Fruit fly (Drosophila melanogaster) whole organism, embryonic: ENCODE measurements around the gene ALiX.

ENCODE experiments used
- Adf1 ChIP-seq: fragments of 200-800 bp; sonication (Bioruptor generic); IDR thresholded peaks from 2 replicates; pipeline ENCODE4 v1.3.6; 2022; ENCODE audit warnings: missing biosample characterization, missing genetic modification characterization
- Atf6 ChIP-seq: fragments of 200-800 bp; sonication (Bioruptor generic); IDR thresholded peaks from 2 replicates; pipeline ENCODE4 v1.3.6; 2022; ENCODE audit warnings: missing biosample characterization, missing genetic modification characterization
- CG10209 ChIP-seq: fragments of 200-800 bp; sonication (Bioruptor generic); optimal IDR thresholded peaks from 3 replicates; lab custom pipeline; 2017; ENCODE audit warnings: missing biosample characterization, mild to moderate bottlenecking, missing genetic modification characterization, missing genetic modification reagents
- CG10366 ChIP-seq: fragments of 200-800 bp; sonication (Bioruptor generic); IDR thresholded peaks from 2 replicates; pipeline ENCODE4 v1.3.6; 2022; ENCODE audit warnings: missing biosample characterization, missing genetic modification characterization
- CG11247 ChIP-seq: fragments of 200-800 bp; sonication (Bioruptor generic); IDR thresholded peaks from 2 replicates; pipeline ENCODE4 v1.3.6; 2022; ENCODE audit warnings: missing biosample characterization, missing genetic modification characterization
- CG12071 ChIP-seq: fragments of 200-800 bp; sonication (Bioruptor generic); optimal IDR thresholded peaks from 3 replicates; lab custom pipeline; 2018; ENCODE audit warnings: missing biosample characterization, mild to moderate bottlenecking, missing genetic modification characterization
- CG13287 ChIP-seq: fragments of 200-800 bp; sonication (Bioruptor generic); IDR thresholded peaks from 2 replicates; pipeline ENCODE4 v1.3.6; 2022; ENCODE audit warnings: missing biosample characterization, missing genetic modification characterization; ENCODE audit not compliant: partially characterized antibody
- CG14050 ChIP-seq: fragments of 200-800 bp; sonication (Bioruptor generic); IDR thresholded peaks from 3 replicates; pipeline ENCODE4 v1.3.6; 2022; ENCODE audit warnings: missing biosample characterization, missing genetic modification characterization
- CG15514 ChIP-seq: fragments of 200-800 bp; sonication (Bioruptor generic); optimal IDR thresholded peaks from 3 replicates; lab custom pipeline; 2017; ENCODE audit warnings: missing biosample characterization, missing genetic modification characterization, mild to moderate bottlenecking, moderate library complexity, missing genetic modification reagents
- CG15696 ChIP-seq: fragments of 200-800 bp; sonication (Bioruptor generic); optimal IDR thresholded peaks from 2 replicates; lab custom pipeline; 2019; ENCODE audit warnings: missing biosample characterization, mild to moderate bottlenecking, missing genetic modification characterization, moderate library complexity
- CG18262 ChIP-seq: fragments of 200-800 bp; optimal IDR thresholded peaks from 3 replicates; lab custom pipeline; 2019; ENCODE audit warnings: missing biosample characterization, mild to moderate bottlenecking, missing genetic modification characterization, moderate library complexity
- CG18599 ChIP-seq: fragments of 200-800 bp; sonication (Bioruptor generic); optimal IDR thresholded peaks from 3 replicates; lab custom pipeline; 2017; ENCODE audit warnings: missing biosample characterization, missing genetic modification characterization, mild to moderate bottlenecking, moderate library complexity, missing genetic modification reagents
- CG2712 ChIP-seq: fragments of 200-800 bp; optimal IDR thresholded peaks from 3 replicates; lab custom pipeline; 2019; ENCODE audit warnings: missing biosample characterization, mild to moderate bottlenecking, missing genetic modification characterization, moderate library complexity
- CG32532 ChIP-seq: fragments of 200-800 bp; sonication (Bioruptor generic); IDR thresholded peaks from 2 replicates; pipeline ENCODE4 v1.3.6; 2022; ENCODE audit warnings: missing biosample characterization, missing genetic modification characterization
- CG3281 ChIP-seq: fragments of 200-800 bp; sonication (Bioruptor generic); optimal IDR thresholded peaks from 3 replicates; lab custom pipeline; 2017; ENCODE audit warnings: missing biosample characterization, mild to moderate bottlenecking, missing genetic modification characterization
- CG6854 ChIP-seq: fragments of 200-800 bp; sonication (Bioruptor generic); optimal IDR thresholded peaks from 3 replicates; lab custom pipeline; 2017; ENCODE audit warnings: missing biosample characterization, mild to moderate bottlenecking, missing genetic modification characterization
- CG7357 ChIP-seq: fragments of 200-800 bp; sonication (Bioruptor generic); IDR thresholded peaks from 3 replicates; pipeline ENCODE4 v1.3.6; 2022; ENCODE audit warnings: missing biosample characterization, missing genetic modification characterization
- CG7372 ChIP-seq: fragments of 200-800 bp; sonication (Bioruptor generic); IDR thresholded peaks from 2 replicates; pipeline ENCODE4 v1.3.6; 2022; ENCODE audit warnings: missing biosample characterization, missing genetic modification characterization
- CG7556 ChIP-seq: fragments of 200-800 bp; sonication (Bioruptor generic); optimal IDR thresholded peaks from 2 replicates; lab custom pipeline; 2017; ENCODE audit warnings: missing biosample characterization, mild to moderate bottlenecking, missing genetic modification characterization
- CG9609 ChIP-seq: fragments of 200-800 bp; sonication (Bioruptor generic); optimal IDR thresholded peaks from 3 replicates; lab custom pipeline; 2016; ENCODE audit warnings: missing biosample characterization, missing genetic modification characterization
- CG9727 ChIP-seq: fragments of 200-800 bp; sonication (Bioruptor generic); optimal IDR thresholded peaks from 3 replicates; lab custom pipeline; 2017; ENCODE audit warnings: missing biosample characterization, mild to moderate bottlenecking, missing genetic modification characterization
- CG9932 ChIP-seq: fragments of 200-800 bp; sonication (Bioruptor generic); IDR thresholded peaks from 2 replicates; pipeline ENCODE4 v1.3.6; 2022; ENCODE audit warnings: missing biosample characterization, missing genetic modification characterization
- Dbx ChIP-seq: fragments of 200-800 bp; sonication (Bioruptor generic); IDR thresholded peaks from 3 replicates; pipeline ENCODE4 v1.3.6; 2022; ENCODE audit warnings: missing biosample characterization, missing genetic modification characterization
- Dref ChIP-seq: fragments of 200-800 bp; sonication (Bioruptor generic); IDR thresholded peaks from 2 replicates; pipeline ENCODE4 v1.3.6; 2022; ENCODE audit warnings: missing biosample characterization, missing genetic modification characterization
- Elba2 ChIP-seq: fragments of 200-800 bp; sonication (Bioruptor generic); optimal IDR thresholded peaks from 3 replicates; lab custom pipeline; 2016; ENCODE audit warnings: missing biosample characterization, missing genetic modification characterization
- Ets65A ChIP-seq: fragments of 200-800 bp; sonication (Bioruptor generic); peaks from one replicate; lab custom pipeline; 2016; ENCODE audit warnings: missing biosample characterization, missing genetic modification characterization
- Hmr ChIP-seq: fragments of 200-800 bp; sonication (Bioruptor generic); optimal IDR thresholded peaks from 3 replicates; lab custom pipeline; 2017; ENCODE audit warnings: mild to moderate bottlenecking, missing biosample characterization, missing genetic modification reagents, missing genetic modification characterization
- Med ChIP-seq: fragments of 200-800 bp; sonication (Bioruptor generic); peaks from one replicate; lab custom pipeline; 2016; ENCODE audit warnings: missing biosample characterization, missing genetic modification characterization, mild to moderate bottlenecking, inconsistent platforms, moderate library complexity
- Meics ChIP-seq: fragments of 200-800 bp; sonication (Bioruptor generic); optimal IDR thresholded peaks from 2 replicates; lab custom pipeline; 2017; ENCODE audit warnings: missing biosample characterization, mild to moderate bottlenecking, missing genetic modification characterization
- NFAT ChIP-seq: fragments of 200-800 bp; sonication (Bioruptor generic); IDR thresholded peaks from 2 replicates; pipeline ENCODE4 v1.3.6; 2022; ENCODE audit warnings: missing biosample characterization, missing genetic modification characterization
- Rfx ChIP-seq: fragments of 200-800 bp; sonication (Bioruptor generic); IDR thresholded peaks from 2 replicates; pipeline ENCODE4 v1.3.6; 2022; ENCODE audit warnings: missing biosample characterization, missing genetic modification characterization
- Taf1 ChIP-seq: fragments of 200-800 bp; sonication (Bioruptor generic); IDR thresholded peaks from 2 replicates; pipeline ENCODE4 v1.3.6; 2022; ENCODE audit warnings: missing biosample characterization, missing genetic modification characterization
- Usf ChIP-seq: fragments of 200-800 bp; sonication (Bioruptor generic); optimal IDR thresholded peaks from 2 replicates; lab custom pipeline; 2017; ENCODE audit warnings: missing genotype, missing biosample characterization, missing genetic modification characterization
- abd-A ChIP-seq: fragments of 200-800 bp; sonication (Bioruptor generic); optimal IDR thresholded peaks from 3 replicates; lab custom pipeline; 2019; ENCODE audit warnings: missing biosample characterization, mild to moderate bottlenecking, missing genetic modification characterization, moderate library complexity
- dmrt11E ChIP-seq: fragments of 200-800 bp; sonication (Bioruptor generic); optimal IDR thresholded peaks from 3 replicates; lab custom pipeline; 2018; ENCODE audit warnings: missing biosample characterization, mild to moderate bottlenecking, missing genetic modification characterization, moderate library complexity
- dysf ChIP-seq: fragments of 200-800 bp; sonication (Bioruptor generic); IDR thresholded peaks from 3 replicates; pipeline ENCODE4 v1.3.6; 2022; ENCODE audit warnings: missing biosample characterization, missing genetic modification characterization
- gce ChIP-seq: fragments of 200-800 bp; sonication (Bioruptor generic); IDR thresholded peaks from 3 replicates; pipeline ENCODE4 v1.3.6; 2022; ENCODE audit warnings: missing biosample characterization, missing genetic modification characterization
- hkb ChIP-seq, 2 experiments: fragments of 200-800 bp in 1 of 2; fragments of >200 bp in 1 of 2; sonication (Bioruptor generic) in 1 of 2; IDR thresholded peaks in 1 of 2; optimal IDR thresholded peaks in 1 of 2; 2 replicates each; pipeline versions ENCODE4 v1.3.6 to Lab custom; 2017 to 2022; ENCODE audit warnings: missing biosample characterization in 1 of 2, missing genetic modification characterization in 1 of 2
- inv ChIP-seq: fragments of 200-800 bp; sonication (Bioruptor generic); IDR thresholded peaks from 2 replicates; pipeline ENCODE4 v1.3.6; 2022; ENCODE audit warnings: missing biosample characterization, missing genetic modification characterization; ENCODE audit not compliant: partially characterized antibody
- knrl ChIP-seq: fragments of 200-800 bp; sonication (Bioruptor generic); IDR thresholded peaks from 3 replicates; pipeline ENCODE4 v1.3.6; 2022; ENCODE audit warnings: missing biosample characterization, missing genetic modification characterization; ENCODE audit not compliant: partially characterized antibody
- lilli ChIP-seq: fragments of 200-800 bp; sonication (Bioruptor generic); optimal IDR thresholded peaks from 3 replicates; lab custom pipeline; 2016; ENCODE audit warnings: missing biosample characterization, missing genetic modification characterization
- lmd ChIP-seq: fragments of 200-800 bp; sonication (Bioruptor generic); IDR thresholded peaks from 2 replicates; pipeline ENCODE4 v1.3.6; 2022; ENCODE audit warnings: missing biosample characterization, missing genetic modification characterization
- org-1 ChIP-seq: fragments of 200-800 bp; sonication (Bioruptor generic); optimal IDR thresholded peaks from 2 replicates; lab custom pipeline; 2017; ENCODE audit warnings: missing biosample characterization, missing genetic modification characterization
- prd ChIP-seq, 3 experiments: fragments of >200 bp in 2 of 3; fragments of 200-800 bp in 1 of 3; sonication (Bioruptor generic) in 1 of 3; optimal IDR thresholded peaks in 2 of 3; IDR thresholded peaks in 1 of 3; 2 replicates in 2 of 3; 3 replicates in 1 of 3; pipeline versions ENCODE4 v1.3.6 to Lab custom; 2017 to 2022; ENCODE audit warnings: missing biosample characterization in 1 of 3, missing genetic modification characterization in 1 of 3
- scrt ChIP-seq: fragments of 200-800 bp; sonication (Bioruptor generic); optimal IDR thresholded peaks from 2 replicates; lab custom pipeline; 2018; ENCODE audit warnings: missing biosample characterization, mild to moderate bottlenecking, missing genetic modification characterization, moderate library complexity
- slbo ChIP-seq: fragments of 200-800 bp; sonication (Bioruptor generic); IDR thresholded peaks from 2 replicates; pipeline ENCODE4 v1.3.6; 2022; ENCODE audit warnings: missing biosample characterization, missing genetic modification characterization
- wdn ChIP-seq: fragments of 200-800 bp; sonication (Bioruptor generic); IDR thresholded peaks from 2 replicates; pipeline ENCODE4 v1.3.6; 2022; ENCODE audit warnings: missing biosample characterization, missing genetic modification characterization
- zen2 ChIP-seq: fragments of 200-800 bp; sonication (Bioruptor generic); IDR thresholded peaks from 3 replicates; pipeline ENCODE4 v1.3.6; 2022; ENCODE audit warnings: missing biosample characterization, missing genetic modification characterization; ENCODE audit not compliant: partially characterized antibody

ALiX gene

dm6 chr3R:27661971-27662489 is 37.9 kb downstream of the ALiX start, which contains the start of gene unc80:
Gene unc80, plus strand, starts transcription at chr3R:27662439.
- TF ChIP-seq prd (optimal IDR thresholded peaks at IDR 0.05; lab: Kevin White, UChicago) (no peak), prd (GFP tag; IDR thresholded peaks at IDR 0.05; lab: Robert Waterston, UW) (0 out of 3 replicates have a peak, but pooled peaks have one; percentile 19), CG14050 (GFP tag; lab: Robert Waterston, UW) (0 out of 3 replicates have a peak, but pooled peaks have one; percentile 18), Rfx (GFP tag; lab: Robert Waterston, UW) (0 out of 2 replicates have a peak, but pooled peaks have one; percentile 29), CG18262 (tag; lab: Kevin White, UChicago) (no peak), Ets65A (GFP tag; lab: Kevin White, UChicago) (peak; percentile 13), CG9609 (no peak), CG2712 (tag; lab: Kevin White, UChicago) (no peak), Dbx (GFP tag; lab: Robert Waterston, UW) (peak; percentile 30; the same call in 1 of the 3 replicates), CG10209 (GFP tag; lab: Kevin White, UChicago) (peak; percentile 7), Atf6 (GFP tag; lab: Robert Waterston, UW) (0 out of 2 replicates have a peak, but pooled peaks have one; percentile 21), CG10366 (GFP tag; lab: Robert Waterston, UW) (peak; percentile 65), CG15696 (tag; lab: Kevin White, UChicago) (no peak), knrl (GFP tag; lab: Robert Waterston, UW) (no peak), Meics (GFP tag; lab: Kevin White, UChicago) (peak; percentile 34), CG7556 (GFP tag; lab: Kevin White, UChicago) (peak; percentile 14), Adf1 (GFP tag; lab: Robert Waterston, UW) (peak; percentile 9; the same call in 1 of the 2 replicates), scrt (GFP tag; lab: Kevin White, UChicago) (peak; percentile 19), org-1 (peak; percentile 1), dysf (GFP tag; lab: Robert Waterston, UW) (peak; percentile 32; the same call in 1 of the 3 replicates), lmd (GFP tag; lab: Robert Waterston, UW) (peak; percentile 27; the same call in 1 of the 2 replicates), CG13287 (GFP tag; lab: Robert Waterston, UW) (no peak), CG32532 (GFP tag; lab: Robert Waterston, UW) (peak; percentile 51; the same call in 1 of the 2 replicates), dmrt11E (tag; lab: Kevin White, UChicago) (no peak), CG11247 (GFP tag; lab: Robert Waterston, UW) (0 out of 2 replicates have a peak, but pooled peaks have one; percentile 24), NFAT (GFP tag; lab: Robert Waterston, UW) (peak; percentile 43), Taf1 (GFP tag; lab: Robert Waterston, UW) (no peak), abd-A (tag; lab: Kevin White, UChicago) (peak; percentile 55), Usf (GFP tag; lab: Kevin White, UChicago) (no peak), gce (GFP tag; lab: Robert Waterston, UW) (peak; percentile 15; the same call in 1 of the 3 replicates), Med (GFP tag; lab: Kevin White, UChicago) (peak; percentile 86), CG12071 (GFP tag; lab: Kevin White, UChicago) (peak; percentile 16), inv (GFP tag; lab: Robert Waterston, UW) (no peak), Elba2 (GFP tag; lab: Kevin White, UChicago) (no peak), CG9727 (GFP tag; lab: Kevin White, UChicago) (no peak), Hmr (GFP tag; lab: Kevin White, UChicago) (peak; percentile 59), lilli (GFP tag; lab: Kevin White, UChicago) (peak; percentile 7), CG15514 (peak; percentile 19), hkb (optimal IDR thresholded peaks at IDR 0.05; lab: Kevin White, UChicago) (no peak), hkb (GFP tag; IDR thresholded peaks at IDR 0.05; lab: Robert Waterston, UW) (0 out of 2 replicates have a peak, but pooled peaks have one; percentile 15), Dref (GFP tag; lab: Robert Waterston, UW) (no peak), CG6854 (GFP tag; lab: Kevin White, UChicago) (peak; percentile 18), CG9932 (peak; percentile 43; the same call in 1 of the 2 replicates), CG18599 (GFP tag; lab: Kevin White, UChicago) (peak; percentile 81), wdn (0 out of 2 replicates have a peak, but pooled peaks have one; percentile 50), CG3281 (GFP tag; lab: Kevin White, UChicago) (peak; percentile 28), zen2 (no peak), CG7372 (GFP tag; lab: Robert Waterston, UW) (0 out of 2 replicates have a peak, but pooled peaks have one; percentile 8), CG7357 (GFP tag; lab: Robert Waterston, UW) (no peak), slbo (GFP tag; lab: Robert Waterston, UW) (peak; percentile 42; the same call in 1 of the 2 replicates)
